Worm (Caenorhabditis elegans) whole organism, L4 larva: Measurements from ENCODE around the gene nlp-101.
A peak's percentile ranks its signal among the peaks of the same experiment; 100 is the strongest.

Experiments
- F49E8.2 ChIP-seq: sonication (generic microtip); optimal IDR thresholded peaks from 2 replicates; lab custom pipeline; 2016; ENCODE audit warnings: missing compliant biosample characterization, mild to moderate bottlenecking, missing genetic modification characterization, borderline replicate concordance
- T26A8.4 ChIP-seq: fragments of 200-800 bp; sonication (Bioruptor generic); IDR thresholded peaks from 2 replicates; pipeline ENCODE4 v1.3.6; 2022; ENCODE audit warnings: missing genetic modification characterization, missing compliant biosample characterization
- Y105C5A.15 ChIP-seq: fragments of 200-800 bp; sonication (Bioruptor generic); IDR thresholded peaks from 2 replicates; pipeline ENCODE4 v1.3.6; 2022; ENCODE audit warnings: missing genetic modification characterization, missing compliant biosample characterization
- Y75B8A.6 ChIP-seq: fragments of 200-800 bp; sonication (Bioruptor generic); IDR thresholded peaks from 2 replicates; pipeline ENCODE4 v1.3.6; 2022; ENCODE audit warnings: missing genetic modification reagents, missing genetic modification characterization, missing compliant biosample characterization
- aha-1 ChIP-seq: fragments of 150-350 bp; peaks from one replicate; lab custom pipeline; 2014; ENCODE audit warnings: missing biosample characterization, missing genetic modification characterization
- ctbp-1 ChIP-seq: fragments of 200-800 bp; sonication (Bioruptor generic); IDR thresholded peaks from 2 replicates; pipeline ENCODE4 v1.3.6; 2022; ENCODE audit warnings: missing genetic modification reagents, missing genetic modification characterization, missing compliant biosample characterization
- daf-16 ChIP-seq, 3 experiments: sonication (generic microtip); optimal IDR thresholded peaks; 2 replicates each; lab custom pipeline; 2016 to 2017; ENCODE audit warnings: missing genetic modification characterization in 3 of 3, missing genetic modification reagents in 3 of 3, mild to moderate bottlenecking in 2 of 3, missing compliant biosample characterization in 2 of 3, missing biosample characterization in 1 of 3, moderate library complexity in 1 of 3
- jun-1 ChIP-seq: fragments of 150-350 bp; optimal IDR thresholded peaks from 2 replicates; lab custom pipeline; 2014; ENCODE audit warnings: missing biosample characterization, missing genetic modification reagents, missing genetic modification characterization
- mdl-1 ChIP-seq, 2 experiments: fragments of 150-350 bp in 1 of 2; sonication (generic microtip) in 1 of 2; optimal IDR thresholded peaks; 2 replicates each; lab custom pipeline; 2014 to 2017; ENCODE audit warnings: missing biosample characterization in 2 of 2, missing genetic modification characterization in 2 of 2
- nhr-41 ChIP-seq: fragments of 200-800 bp; sonication (Bioruptor generic); IDR thresholded peaks from 2 replicates; pipeline ENCODE4 v1.3.6; 2022; ENCODE audit warnings: missing genetic modification reagents, missing genetic modification characterization, missing compliant biosample characterization
- nhr-6 ChIP-seq: fragments of 150-350 bp; optimal IDR thresholded peaks from 2 replicates; lab custom pipeline; 2014; ENCODE audit warnings: missing biosample characterization, missing genetic modification characterization
- unc-62 ChIP-seq, 3 experiments: fragments of 150-350 bp in 1 of 3; sonication (generic microtip); optimal IDR thresholded peaks in 2 of 3; peaks in 1 of 3; 1 replicate in 1 of 3; 2 replicates in 2 of 3; lab custom pipeline; 2014 to 2017; ENCODE audit warnings: missing biosample characterization in 3 of 3, missing genetic modification characterization in 3 of 3, missing genetic modification reagents in 3 of 3, missing genotype in 1 of 3
- zag-1 ChIP-seq: fragments of 150-350 bp; optimal IDR thresholded peaks from 2 replicates; lab custom pipeline; 2014; ENCODE audit warnings: missing biosample characterization, missing genetic modification characterization
- ztf-7 ChIP-seq: fragments of 150-350 bp; optimal IDR thresholded peaks from 2 replicates; lab custom pipeline; 2014; ENCODE audit warnings: missing biosample characterization, missing genetic modification characterization

The nlp-101 gene

DNA sequence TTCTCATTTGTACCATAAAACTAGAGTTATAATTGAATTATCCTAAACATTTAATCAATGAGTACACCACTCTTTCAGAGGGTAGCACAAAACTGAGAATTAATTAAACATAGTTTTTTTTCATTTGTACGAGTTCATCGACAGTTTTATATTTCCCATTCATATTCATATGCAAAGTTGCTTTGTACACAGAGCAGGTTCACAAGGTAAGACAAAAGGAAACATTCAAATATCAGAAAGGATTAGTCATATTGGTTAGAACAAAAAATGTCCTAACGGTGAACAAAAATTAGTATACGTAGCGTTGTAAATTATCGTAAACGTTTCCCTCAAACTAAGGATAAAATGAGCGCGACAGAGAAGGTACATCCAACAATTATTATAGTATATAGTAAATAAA lies 42.6 kb downstream of the nlp-101 start:
- no peak for TF ChIP-seq jun-1 (tag; lab: Kevin White, UChicago)
- TF ChIP-seq Y75B8A.6 (GFP tag; lab: Robert Waterston, UW) = no peak
- peak in 1 of 2 experiments; percentile 15 for TF ChIP-seq unc-62 (GFP tag; optimal IDR thresholded peaks at IDR 0.05 in 1 of 2; lab: Kevin White, UChicago)
- TF ChIP-seq unc-62 (tag; optimal IDR thresholded peaks at IDR 0.05; lab: Kevin White, UChicago) = no peak
- no peak for TF ChIP-seq ztf-7 (tag; lab: Kevin White, UChicago)
- peak; percentile 82 for TF ChIP-seq aha-1 (tag; lab: Kevin White, UChicago)
- TF ChIP-seq nhr-41 (GFP tag; lab: Robert Waterston, UW) = no peak
- TF ChIP-seq nhr-6 = peak; percentile 75

DNA sequence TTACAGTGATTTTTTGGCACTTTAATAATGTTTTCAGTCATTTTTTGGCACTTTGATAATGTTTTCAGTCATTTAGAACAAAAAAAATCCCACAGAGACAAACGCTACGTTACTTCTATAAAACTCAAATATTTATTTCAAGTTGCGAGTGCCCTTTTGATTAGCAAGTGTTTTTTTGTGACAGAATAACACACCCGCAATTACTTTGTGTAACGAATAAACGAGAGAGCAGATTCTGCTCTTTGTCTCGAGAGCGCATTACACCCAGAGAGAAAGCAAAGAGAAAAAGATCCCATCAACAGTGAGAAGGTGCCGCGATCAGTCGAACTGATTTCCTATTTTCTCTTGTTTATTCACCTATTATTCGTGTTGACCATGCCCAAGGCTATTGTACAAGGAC lies 45.3 kb downstream of the nlp-101 start, which contains the start of gene pcyt-2.2:
pcyt-2.2 (plus strand) TSS at position 301 of the 400 bp plus-strand sequence.
- TF ChIP-seq daf-16 (GFP tag; optimal IDR thresholded peaks at IDR 0.05; lab: Kevin White, UChicago) (peak in 1 of 2 experiments; percentile 47), daf-16 (tag; optimal IDR thresholded peaks at IDR 0.05; lab: Kevin White, UChicago) (no peak), T26A8.4 (GFP tag; lab: Robert Waterston, UW) (no peak), mdl-1 (tag; optimal IDR thresholded peaks at IDR 0.05; lab: Kevin White, UChicago) (no peak)

DNA sequence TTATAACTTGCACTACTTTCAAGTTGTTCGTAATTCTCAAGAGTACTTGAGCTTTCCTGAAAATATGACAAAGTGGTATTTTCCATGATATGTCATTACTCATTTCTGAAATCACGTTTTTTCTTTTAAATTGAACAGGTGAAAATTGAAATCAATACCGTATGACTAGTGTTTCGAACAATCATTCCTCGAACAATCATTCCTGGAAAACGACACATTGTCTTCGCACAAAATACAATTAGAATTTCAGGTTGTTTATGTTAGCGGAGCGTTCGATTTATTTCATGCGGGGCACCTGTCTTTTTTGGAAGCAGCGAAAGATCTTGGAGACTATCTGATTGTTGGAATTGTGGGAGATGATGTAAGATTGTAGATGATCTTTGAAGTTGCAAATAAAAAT lies 47.5 kb downstream of the nlp-101 start:
- TF ChIP-seq zag-1 (tag; lab: Kevin White, UChicago) (no peak), ctbp-1 (GFP tag; lab: Robert Waterston, UW) (no peak), unc-62 (GFP tag; optimal IDR thresholded peaks at IDR 0.05 in 1 of 2; lab: Kevin White, UChicago) (peak in 1 of 2 experiments; percentile 63), unc-62 (tag; optimal IDR thresholded peaks at IDR 0.05; lab: Kevin White, UChicago) (no peak), aha-1 (tag; lab: Kevin White, UChicago) (peak; percentile 23)

DNA sequence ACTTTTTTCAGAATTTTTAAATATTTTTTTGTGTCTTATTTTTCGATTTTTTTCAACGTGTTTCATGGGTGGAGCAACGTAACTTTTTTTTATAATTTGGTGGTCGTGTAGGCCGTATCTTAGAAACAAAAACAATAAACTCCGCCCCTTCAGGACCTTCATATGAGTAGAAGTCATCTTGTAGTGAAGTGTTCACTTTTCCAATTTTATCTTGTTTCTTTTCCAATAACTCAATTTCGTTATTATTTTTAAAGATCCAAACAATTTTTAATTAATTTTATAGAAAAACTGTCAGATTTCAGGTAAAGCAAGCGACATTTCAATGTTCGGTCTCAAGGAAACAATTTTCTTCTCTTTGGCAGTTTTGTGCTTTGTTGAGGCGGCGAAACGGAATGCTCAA lies 50.2 kb downstream of the nlp-101 start, which contains the start of gene C39D10.2:
C39D10.2 (plus strand) TSS at position 301 of the 400 bp plus-strand sequence.
- TF ChIP-seq F49E8.2 (tag; lab: Kevin White, UChicago) (no peak), Y105C5A.15 (GFP tag; lab: Robert Waterston, UW) (no peak)
